Worm (Caenorhabditis elegans): Measurements from ENCODE around the gene H12I13.1.

- TF ChIP-seq lsy-2 (tag; optimal IDR thresholded peaks at IDR 0.05) (no peak), snpc-4 (tag; optimal IDR thresholded peaks at IDR 0.05) (no peak), fos-1 (tag; optimal IDR thresholded peaks at IDR 0.05) (no peak), zag-1 (tag; optimal IDR thresholded peaks at IDR 0.05) (no peak), skn-1 (tag; optimal IDR thresholded peaks at IDR 0.05) (no peak), unc-62 (GFP tag; optimal IDR thresholded peaks at IDR 0.05) (no peak)
Observed at ce11 chrII:6116701-6117100, 49.7 kb upstream of the H12I13.1 start.

All from whole organism, L2 larva.